Worm (Caenorhabditis elegans) whole organism, L4 larva: ENCODE results near the gene T28A8.3.

Experiments used
- D1046.2 ChIP-seq: fragments of 200-800 bp; sonication (Bioruptor generic); IDR thresholded peaks from 2 replicates; pipeline ENCODE4 v1.3.6; 2022; ENCODE audit warnings: missing genetic modification characterization, missing compliant biosample characterization
- F10B5.3 ChIP-seq: sonication (generic microtip); optimal IDR thresholded peaks from 2 replicates; lab custom pipeline; 2016; ENCODE audit warnings: mild to moderate bottlenecking, missing genetic modification characterization, missing compliant biosample characterization
- F49E8.2 ChIP-seq: sonication (generic microtip); optimal IDR thresholded peaks from 2 replicates; lab custom pipeline; 2016; ENCODE audit warnings: missing compliant biosample characterization, mild to moderate bottlenecking, missing genetic modification characterization, borderline replicate concordance
- T26A8.4 ChIP-seq: fragments of 200-800 bp; sonication (Bioruptor generic); IDR thresholded peaks from 2 replicates; pipeline ENCODE4 v1.3.6; 2022; ENCODE audit warnings: missing genetic modification characterization, missing compliant biosample characterization
- Y75B8A.6 ChIP-seq: fragments of 200-800 bp; sonication (Bioruptor generic); IDR thresholded peaks from 2 replicates; pipeline ENCODE4 v1.3.6; 2022; ENCODE audit warnings: missing genetic modification reagents, missing genetic modification characterization, missing compliant biosample characterization
- aha-1 ChIP-seq: fragments of 150-350 bp; peaks from one replicate; lab custom pipeline; 2014; ENCODE audit warnings: missing biosample characterization, missing genetic modification characterization
- aly-2 ChIP-seq: sonication (generic microtip); optimal IDR thresholded peaks from 2 replicates; lab custom pipeline; 2018; ENCODE audit warnings: missing biosample characterization, missing genetic modification characterization
- ama-1 ChIP-seq: fragments of 150-350 bp; optimal IDR thresholded peaks from 2 replicates; lab custom pipeline; 2014; ENCODE audit warnings: inconsistent platforms, mixed read lengths
- arid-1 ChIP-seq: fragments of 200-800 bp; sonication (Bioruptor generic); conservative IDR thresholded peaks from 2 replicates; pipeline ENCODE4 v1.3.6; 2022; ENCODE audit warnings: missing genetic modification reagents, missing genetic modification characterization, missing compliant biosample characterization
- attf-4 ChIP-seq: sonication (generic microtip); optimal IDR thresholded peaks from 3 replicates; lab custom pipeline; 2017; ENCODE audit warnings: missing biosample characterization, missing genetic modification characterization
- ceh-28 ChIP-seq: fragments of 150-350 bp; optimal IDR thresholded peaks from 2 replicates; lab custom pipeline; 2014; ENCODE audit warnings: missing biosample characterization, missing genetic modification reagents, missing genetic modification characterization
- ceh-32 ChIP-seq: sonication (generic microtip); optimal IDR thresholded peaks from 2 replicates; lab custom pipeline; 2016; ENCODE audit warnings: mild to moderate bottlenecking, missing genetic modification characterization, missing compliant biosample characterization; ENCODE audit not compliant: poor library complexity
- ctbp-1 ChIP-seq: fragments of 200-800 bp; sonication (Bioruptor generic); IDR thresholded peaks from 2 replicates; pipeline ENCODE4 v1.3.6; 2022; ENCODE audit warnings: missing genetic modification reagents, missing genetic modification characterization, missing compliant biosample characterization
- daf-12 ChIP-seq: fragments of 150-350 bp; optimal IDR thresholded peaks from 2 replicates; lab custom pipeline; 2014; ENCODE audit warnings: missing biosample characterization, missing genetic modification reagents, missing genetic modification characterization
- daf-16 ChIP-seq, 3 experiments: sonication (generic microtip); optimal IDR thresholded peaks; 2 replicates each; lab custom pipeline; 2016 to 2017; ENCODE audit warnings: missing genetic modification characterization in 3 of 3, missing genetic modification reagents in 3 of 3, mild to moderate bottlenecking in 2 of 3, missing compliant biosample characterization in 2 of 3, missing biosample characterization in 1 of 3, moderate library complexity in 1 of 3
- daf-8 ChIP-seq: fragments of 200-800 bp; sonication (Bioruptor generic); IDR thresholded peaks from 2 replicates; pipeline ENCODE4 v1.3.6; 2022; ENCODE audit warnings: missing genetic modification characterization, missing compliant biosample characterization
- dpl-1 ChIP-seq: fragments of 150-350 bp; optimal IDR thresholded peaks from 2 replicates; lab custom pipeline; 2014; ENCODE audit warnings: missing biosample characterization, missing genetic modification reagents, missing genetic modification characterization
- fkh-10 ChIP-seq: fragments of 150-350 bp; optimal IDR thresholded peaks from 2 replicates; lab custom pipeline; 2014; ENCODE audit warnings: missing biosample characterization, missing genetic modification reagents, missing genetic modification characterization
- gei-8 ChIP-seq: fragments of 200-800 bp; sonication (Bioruptor generic); optimal IDR thresholded peaks from 2 replicates; lab custom pipeline; 2018; ENCODE audit warnings: mild to moderate bottlenecking, missing genetic modification characterization, missing compliant biosample characterization
- hif-1 ChIP-seq, 2 experiments: sonication (generic microtip); optimal IDR thresholded peaks; 2 replicates each; lab custom pipeline; 2016 to 2017; ENCODE audit warnings: missing compliant biosample characterization in 2 of 2, missing genetic modification characterization in 2 of 2, missing genetic modification reagents in 2 of 2, missing genotype in 2 of 2, mild to moderate bottlenecking in 1 of 2
- hmg-1.1 ChIP-seq: fragments of 200-800 bp; sonication (Bioruptor generic); IDR thresholded peaks from 2 replicates; pipeline ENCODE4 v1.3.6; 2022; ENCODE audit warnings: missing genetic modification reagents, missing genetic modification characterization, missing compliant biosample characterization
- jun-1 ChIP-seq: fragments of 150-350 bp; optimal IDR thresholded peaks from 2 replicates; lab custom pipeline; 2014; ENCODE audit warnings: missing biosample characterization, missing genetic modification reagents, missing genetic modification characterization
- lim-7 ChIP-seq: fragments of 200-800 bp; sonication (Bioruptor generic); IDR thresholded peaks from 2 replicates; pipeline ENCODE4 v1.3.6; 2022; ENCODE audit warnings: missing genetic modification characterization, missing compliant biosample characterization
- lin-1 ChIP-seq: fragments of 200-800 bp; sonication (Bioruptor generic); IDR thresholded peaks from 2 replicates; pipeline ENCODE4 v1.3.6; 2022; ENCODE audit warnings: missing genetic modification reagents, missing genetic modification characterization, missing compliant biosample characterization
- lir-3 ChIP-seq: sonication (generic microtip); optimal IDR thresholded peaks from 2 replicates; lab custom pipeline; 2016; ENCODE audit warnings: mild to moderate bottlenecking, missing genetic modification characterization, missing compliant biosample characterization
- madf-9 ChIP-seq: fragments of 200-800 bp; sonication (Bioruptor generic); conservative IDR thresholded peaks from 2 replicates; pipeline ENCODE4 v1.3.6; 2022; ENCODE audit warnings: missing genetic modification reagents, missing genetic modification characterization, missing compliant biosample characterization
- mdt-29 ChIP-seq: fragments of 200-800 bp; sonication (Bioruptor generic); IDR thresholded peaks from 2 replicates; pipeline ENCODE4 v1.3.6; 2022; ENCODE audit warnings: missing genetic modification reagents, missing genetic modification characterization, missing compliant biosample characterization
- mes-2 ChIP-seq: sonication (generic microtip); optimal IDR thresholded peaks from 2 replicates; lab custom pipeline; 2016; ENCODE audit warnings: missing genotype, mild to moderate bottlenecking, missing genetic modification characterization, missing compliant biosample characterization; ENCODE audit not compliant: poor library complexity, severe bottlenecking
- nhr-10 ChIP-seq: fragments of 150-350 bp; optimal IDR thresholded peaks from 2 replicates; lab custom pipeline; 2014; ENCODE audit warnings: missing biosample characterization, missing genetic modification characterization
- nhr-111 ChIP-seq: fragments of 200-800 bp; sonication (Bioruptor generic); optimal IDR thresholded peaks from 2 replicates; lab custom pipeline; 2018; ENCODE audit warnings: mild to moderate bottlenecking, missing genetic modification characterization, missing compliant biosample characterization
- nhr-237 ChIP-seq: sonication (generic microtip); optimal IDR thresholded peaks from 2 replicates; lab custom pipeline; 2017; ENCODE audit warnings: missing biosample characterization, missing genetic modification characterization
- nhr-28 ChIP-seq: fragments of 150-350 bp; optimal IDR thresholded peaks from 2 replicates; lab custom pipeline; 2014; ENCODE audit warnings: missing biosample characterization, missing genetic modification characterization
- nhr-41 ChIP-seq: fragments of 200-800 bp; sonication (Bioruptor generic); IDR thresholded peaks from 2 replicates; pipeline ENCODE4 v1.3.6; 2022; ENCODE audit warnings: missing genetic modification reagents, missing genetic modification characterization, missing compliant biosample characterization
- nhr-76 ChIP-seq: fragments of 150-350 bp; optimal IDR thresholded peaks from 2 replicates; lab custom pipeline; 2014; ENCODE audit warnings: missing biosample characterization, missing genetic modification characterization
- pha-4 ChIP-seq, 2 experiments: fragments of 150-350 bp in 1 of 2; fragments of 200-800 bp in 1 of 2; sonication (Bioruptor generic) in 1 of 2; IDR thresholded peaks in 1 of 2; optimal IDR thresholded peaks in 1 of 2; 2 replicates each; pipeline versions ENCODE4 v1.3.6 to Lab custom; 2014 to 2022; ENCODE audit warnings: missing genetic modification characterization in 2 of 2, missing genetic modification reagents in 2 of 2, missing biosample characterization in 1 of 2, missing compliant biosample characterization in 1 of 2
- sdz-12 ChIP-seq: fragments of 200-800 bp; sonication (Bioruptor generic); optimal IDR thresholded peaks from 2 replicates; lab custom pipeline; 2018; ENCODE audit warnings: mild to moderate bottlenecking, missing genetic modification characterization, missing compliant biosample characterization
- snpc-1.2 ChIP-seq: fragments of 200-800 bp; sonication (Bioruptor generic); IDR thresholded peaks from 2 replicates; pipeline ENCODE4 v1.3.6; 2022; ENCODE audit warnings: missing genetic modification reagents, missing genetic modification characterization, missing compliant biosample characterization
- tag-97 ChIP-seq: fragments of 200-800 bp; sonication (Bioruptor generic); IDR thresholded peaks from 2 replicates; pipeline ENCODE4 v1.3.6; 2022; ENCODE audit warnings: missing genetic modification characterization, missing compliant biosample characterization
- tra-1 ChIP-seq: fragments of 200-800 bp; sonication (Bioruptor generic); IDR thresholded peaks from 2 replicates; pipeline ENCODE4 v1.3.6; 2022; ENCODE audit warnings: missing genetic modification reagents, missing genetic modification characterization, missing compliant biosample characterization
- unc-62 ChIP-seq, 3 experiments: fragments of 150-350 bp in 1 of 3; sonication (generic microtip); optimal IDR thresholded peaks in 2 of 3; peaks in 1 of 3; 1 replicate in 1 of 3; 2 replicates in 2 of 3; lab custom pipeline; 2014 to 2017; ENCODE audit warnings: missing biosample characterization in 3 of 3, missing genetic modification characterization in 3 of 3, missing genetic modification reagents in 3 of 3, missing genotype in 1 of 3
- vab-7 ChIP-seq: fragments of 200-800 bp; sonication (Bioruptor generic); IDR thresholded peaks from 2 replicates; pipeline ENCODE4 v1.3.6; 2022; ENCODE audit warnings: missing genetic modification reagents, missing genetic modification characterization, missing compliant biosample characterization
- zfp-2 ChIP-seq: sonication (generic microtip); optimal IDR thresholded peaks from 2 replicates; lab custom pipeline; 2016; ENCODE audit warnings: mild to moderate bottlenecking, missing genetic modification characterization, missing compliant biosample characterization
- zfp-3 ChIP-seq: fragments of 200-800 bp; sonication (Bioruptor generic); conservative IDR thresholded peaks from 2 replicates; pipeline ENCODE4 v1.3.6; 2022; ENCODE audit warnings: missing genetic modification reagents, missing genetic modification characterization, missing compliant biosample characterization

T28A8.3 gene

ce11 chrIII:13462965-13463783 is 42.6 kb upstream of the T28A8.3 start, which contains the start of gene ant-1.1 (continued):
- TF ChIP-seq aha-1 (tag; lab: Kevin White, UChicago) (peak; percentile 99), vab-7 (GFP tag; lab: Robert Waterston, UW) (0 out of 2 replicates have a peak, but pooled peaks have one; percentile 59), fkh-10 (GFP tag; lab: Kevin White, UChicago) (peak; percentile 64), hif-1 (tag; optimal IDR thresholded peaks at IDR 0.05; lab: Kevin White, UChicago) (peak in 1 of 2 experiments; percentile 90), tra-1 (GFP tag; lab: Robert Waterston, UW) (peak; percentile 81), daf-12 (no peak), aly-2 (tag; lab: Kevin White, UChicago) (no peak)

ce11 chrIII:13464493-13465362 is 41.1 kb upstream of the T28A8.3 start, which contains the start of gene kel-3:
Gene kel-3 (plus strand): TSS chrIII:13464820.
- TF ChIP-seq nhr-237 (tag; lab: Kevin White, UChicago) (peak; percentile 63), jun-1 (tag; lab: Kevin White, UChicago) (no peak), Y75B8A.6 (GFP tag; lab: Robert Waterston, UW) (peak; percentile 70; the same call in 1 of the 2 replicates), nhr-41 (GFP tag; lab: Robert Waterston, UW) (no peak; the same call in 1 of the 2 replicates), arid-1 (GFP tag; lab: Robert Waterston, UW) (peak; percentile 86), tag-97 (GFP tag; lab: Robert Waterston, UW) (no peak), attf-4 (tag; lab: Kevin White, UChicago) (peak; percentile 34), lim-7 (GFP tag; lab: Robert Waterston, UW) (no peak; the same call in none of the 2 replicates), T26A8.4 (GFP tag; lab: Robert Waterston, UW) (peak; percentile 93), daf-16 (GFP tag; optimal IDR thresholded peaks at IDR 0.05; lab: Kevin White, UChicago) (peak; percentile 50 to 61), daf-16 (tag; optimal IDR thresholded peaks at IDR 0.05; lab: Kevin White, UChicago) (peak; percentile 79), tra-1 (GFP tag; lab: Robert Waterston, UW) (peak; percentile 70), unc-62 (GFP tag; optimal IDR thresholded peaks at IDR 0.05 in 1 of 2; lab: Kevin White, UChicago) (peak in 1 of 2 experiments; percentile 91), unc-62 (tag; optimal IDR thresholded peaks at IDR 0.05; lab: Kevin White, UChicago) (no peak), lin-1 (GFP tag; lab: Robert Waterston, UW) (peak; percentile 81), snpc-1.2 (peak; percentile 72), zfp-3 (GFP tag; lab: Robert Waterston, UW) (peak; percentile 96), F49E8.2 (tag; lab: Kevin White, UChicago) (peak; percentile 92), dpl-1 (GFP tag; lab: Kevin White, UChicago) (peak; percentile 7), D1046.2 (peak; percentile 67; the same call in 1 of the 2 replicates), ctbp-1 (GFP tag; lab: Robert Waterston, UW) (peak; percentile 79), ama-1 (lab: Kevin White, UChicago) (peak; percentile 99), nhr-28 (peak; percentile 91), pha-4 (GFP tag; IDR thresholded peaks at IDR 0.05; lab: Robert Waterston, UW) (peak; percentile 77; the same call in 1 of the 2 replicates), pha-4 (tag; optimal IDR thresholded peaks at IDR 0.05; lab: Kevin White, UChicago) (peak; percentile 18), gei-8 (peak; percentile 88), madf-9 (peak; percentile 9), lir-3 (peak; percentile 7), daf-8 (peak; percentile 34; the same call in 1 of the 2 replicates), nhr-111 (no peak), mdt-29 (GFP tag; lab: Robert Waterston, UW) (peak; percentile 82), nhr-10 (tag; lab: Kevin White, UChicago) (peak; percentile 69), ceh-28 (tag; lab: Kevin White, UChicago) (no peak), hmg-1.1 (GFP tag; lab: Robert Waterston, UW) (peak; percentile 67; the same call in 1 of the 2 replicates), F10B5.3 (tag; lab: Kevin White, UChicago) (peak; percentile 76), ceh-32 (tag; lab: Kevin White, UChicago) (no peak), zfp-2 (peak; percentile 30), nhr-76 (tag; lab: Kevin White, UChicago) (no peak), mes-2 (peak; percentile 70), sdz-12 (GFP tag; lab: Kevin White, UChicago) (peak; percentile 97)
